Worm (Caenorhabditis elegans) whole organism, early embryonic: ENCODE data around the gene akt-1.

Experiments used
- B0310.2 ChIP-seq: sonication (generic microtip); optimal IDR thresholded peaks from 2 replicates; lab custom pipeline; 2016; ENCODE audit warnings: mild to moderate bottlenecking, missing genetic modification characterization, missing compliant biosample characterization
- F13C5.2 ChIP-seq: sonication (generic microtip); optimal IDR thresholded peaks from 2 replicates; lab custom pipeline; 2017; ENCODE audit warnings: mild to moderate bottlenecking, missing genetic modification characterization, inconsistent platforms, missing compliant biosample characterization
- aly-1 ChIP-seq: sonication (generic microtip); optimal IDR thresholded peaks from 2 replicates; lab custom pipeline; 2016; ENCODE audit warnings: missing genetic modification characterization, missing compliant biosample characterization
- ama-1 ChIP-seq: fragments of 150-350 bp; optimal IDR thresholded peaks from 2 replicates; lab custom pipeline; 2014
- ceh-13 ChIP-seq: fragments of 200-800 bp; sonication (Bioruptor generic); optimal IDR thresholded peaks from 2 replicates; lab custom pipeline; 2018; ENCODE audit warnings: mild to moderate bottlenecking, missing genetic modification characterization, missing compliant biosample characterization
- ceh-36 ChIP-seq: sonication (generic microtip); optimal IDR thresholded peaks from 2 replicates; lab custom pipeline; 2016; ENCODE audit warnings: missing genetic modification characterization, inconsistent platforms, missing compliant biosample characterization
- ets-7 ChIP-seq: sonication (generic microtip); optimal IDR thresholded peaks from 2 replicates; lab custom pipeline; 2016; ENCODE audit warnings: missing genotype, missing genetic modification characterization, missing compliant biosample characterization
- flt-1 ChIP-seq: fragments of 200-800 bp; sonication (Bioruptor generic); IDR thresholded peaks from 2 replicates; pipeline ENCODE4 v1.3.6; 2022; ENCODE audit warnings: missing genetic modification characterization, missing compliant biosample characterization
- hmbx-1 ChIP-seq: sonication (generic microtip); optimal IDR thresholded peaks from 2 replicates; lab custom pipeline; 2016; ENCODE audit warnings: mild to moderate bottlenecking, missing genetic modification characterization, missing compliant biosample characterization
- hmg-4 ChIP-seq: fragments of 200-800 bp; sonication (Bioruptor generic); optimal IDR thresholded peaks from 2 replicates; lab custom pipeline; 2018; ENCODE audit warnings: mild to moderate bottlenecking, missing genetic modification characterization, missing compliant biosample characterization
- hnd-1 ChIP-seq: sonication (generic microtip); optimal IDR thresholded peaks from 2 replicates; lab custom pipeline; 2016; ENCODE audit warnings: missing genetic modification characterization, missing compliant biosample characterization
- pes-1 ChIP-seq: fragments of 200-800 bp; sonication (Bioruptor generic); IDR thresholded peaks from 2 replicates; pipeline ENCODE4 v1.3.6; 2022; ENCODE audit warnings: missing genetic modification reagents, missing genetic modification characterization, missing compliant biosample characterization
- scrt-1 ChIP-seq: fragments of 200-800 bp; sonication (Bioruptor generic); IDR thresholded peaks from 2 replicates; pipeline ENCODE4 v1.3.6; 2022; ENCODE audit warnings: missing genetic modification characterization, missing compliant biosample characterization
- sea-1 ChIP-seq: fragments of 200-800 bp; sonication (Bioruptor generic); conservative IDR thresholded peaks from 2 replicates; pipeline ENCODE4 v1.3.6; 2022; ENCODE audit warnings: missing genetic modification characterization, missing compliant biosample characterization
- tbx-11 ChIP-seq: fragments of 200-800 bp; sonication (Bioruptor generic); IDR thresholded peaks from 2 replicates; pipeline ENCODE4 v1.3.6; 2022; ENCODE audit warnings: missing genetic modification characterization, missing compliant biosample characterization
- tbx-37 ChIP-seq: fragments of 200-800 bp; sonication (Bioruptor generic); conservative IDR thresholded peaks from 2 replicates; pipeline ENCODE4 v1.3.6; 2022; ENCODE audit warnings: missing genetic modification reagents, missing genetic modification characterization, missing compliant biosample characterization
- tra-4 ChIP-seq: sonication (generic microtip); optimal IDR thresholded peaks from 2 replicates; lab custom pipeline; 2017; ENCODE audit warnings: missing genetic modification characterization, missing compliant biosample characterization

The akt-1 gene

ce11 chrV:10289743-10290142 lies 41.0 kb downstream of the akt-1 start, which contains the start of gene B0024.15:
Gene B0024.15 (plus strand): TSS chrV:10290043.
- TF ChIP-seq scrt-1 (GFP tag; lab: Robert Waterston, UW) (no peak), flt-1 (GFP tag; lab: Robert Waterston, UW) (no peak), aly-1 (tag; lab: Kevin White, UChicago) (no peak), F13C5.2 (no peak), tra-4 (no peak), ceh-13 (GFP tag; lab: Kevin White, UChicago) (no peak), hmbx-1 (tag; lab: Kevin White, UChicago) (no peak), ama-1 (lab: Kevin White, UChicago) (no peak), ets-7 (tag; lab: Kevin White, UChicago) (no peak)

- TF ChIP-seq F13C5.2 (no peak), pes-1 (GFP tag; lab: Robert Waterston, UW) (no peak), ceh-13 (GFP tag; lab: Kevin White, UChicago) (no peak), hmg-4 (GFP tag; lab: Kevin White, UChicago) (no peak), hmbx-1 (tag; lab: Kevin White, UChicago) (no peak), flt-1 (GFP tag; lab: Robert Waterston, UW) (no peak), tra-4 (no peak), hnd-1 (tag; lab: Kevin White, UChicago) (no peak), ets-7 (tag; lab: Kevin White, UChicago) (no peak), aly-1 (tag; lab: Kevin White, UChicago) (no peak), ama-1 (lab: Kevin White, UChicago) (no peak), tbx-11 (no peak), ceh-36 (tag; lab: Kevin White, UChicago) (no peak), B0310.2 (tag; lab: Kevin White, UChicago) (no peak), tbx-37 (GFP tag; lab: Robert Waterston, UW) (no peak), sea-1 (GFP tag; lab: Robert Waterston, UW) (no peak), scrt-1 (GFP tag; lab: Robert Waterston, UW) (no peak)
Observed at ce11 chrV:10291848-10292247, 43.1 kb downstream of the akt-1 start.

- TF ChIP-seq B0310.2 (tag; lab: Kevin White, UChicago) (no peak), tbx-37 (GFP tag; lab: Robert Waterston, UW) (no peak), hmbx-1 (tag; lab: Kevin White, UChicago) (no peak), tbx-11 (no peak), pes-1 (GFP tag; lab: Robert Waterston, UW) (no peak), hmg-4 (GFP tag; lab: Kevin White, UChicago) (no peak), flt-1 (GFP tag; lab: Robert Waterston, UW) (no peak), ama-1 (lab: Kevin White, UChicago) (no peak), ceh-13 (GFP tag; lab: Kevin White, UChicago) (no peak), ceh-36 (tag; lab: Kevin White, UChicago) (no peak), ets-7 (tag; lab: Kevin White, UChicago) (no peak), F13C5.2 (no peak), hnd-1 (tag; lab: Kevin White, UChicago) (no peak), sea-1 (GFP tag; lab: Robert Waterston, UW) (no peak), scrt-1 (GFP tag; lab: Robert Waterston, UW) (no peak), aly-1 (tag; lab: Kevin White, UChicago) (no peak), tra-4 (no peak)
Observed at ce11 chrV:10292819-10293357, 44.2 kb downstream of the akt-1 start, which contains the start of gene col-149. Gene col-149 (minus strand): TSS chrV:10292869.

- no peak for TF ChIP-seq tra-4
- TF ChIP-seq aly-1 (tag; lab: Kevin White, UChicago): no peak
- TF ChIP-seq hnd-1 (tag; lab: Kevin White, UChicago): no peak
- TF ChIP-seq flt-1 (GFP tag; lab: Robert Waterston, UW): no peak
Observed at ce11 chrV:10294549-10294948, 45.8 kb downstream of the akt-1 start, which contains the start of gene col-150. Gene col-150 (minus strand): TSS chrV:10294649.

ce11 chrV:10297099-10297498 lies 48.4 kb downstream of the akt-1 start, which contains the start of gene B0024.4:
Gene B0024.4 (plus strand): TSS chrV:10297399.
- no peak for TF ChIP-seq sea-1 (GFP tag; lab: Robert Waterston, UW)
- no peak for TF ChIP-seq B0310.2 (tag; lab: Kevin White, UChicago)
- TF ChIP-seq ceh-13 (GFP tag; lab: Kevin White, UChicago): no peak
- TF ChIP-seq tra-4: no peak
- no peak for TF ChIP-seq aly-1 (tag; lab: Kevin White, UChicago)
- no peak for TF ChIP-seq ets-7 (tag; lab: Kevin White, UChicago)
